5 fruit fly cellular contexts compared by ENCODE assay signal in the genomic region with DNA sequence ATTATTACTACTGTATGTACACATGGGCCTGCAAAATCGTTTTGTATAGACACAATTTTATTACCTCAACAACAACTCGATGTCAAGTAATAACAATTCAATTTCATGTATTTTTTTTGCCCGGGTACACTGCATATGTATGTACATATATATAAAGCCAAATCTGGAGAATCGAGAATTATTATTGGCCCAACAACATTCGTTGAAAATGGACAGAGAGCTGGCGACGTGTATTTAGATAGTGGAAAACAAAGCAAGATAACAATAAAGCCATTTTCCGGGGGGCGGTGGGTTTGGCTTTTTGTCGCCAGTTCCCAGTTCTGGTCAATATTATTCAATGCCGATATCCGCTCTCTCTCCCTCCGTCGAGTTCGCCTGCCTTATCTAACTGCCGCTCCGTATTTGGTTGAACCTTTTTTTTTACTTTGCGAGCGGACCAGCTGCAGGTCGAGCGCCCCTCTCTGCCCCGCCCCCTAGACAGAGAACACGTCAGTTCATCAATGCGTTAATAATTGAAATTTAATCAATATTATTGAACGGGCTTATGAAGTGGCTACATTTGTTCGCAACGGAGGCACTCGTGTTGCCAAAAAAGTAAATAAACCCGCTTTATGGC.
TF ChIP-seq lines count a peak whose summit lies in the region.

No protein-coding gene starts in this region.

- no peak for TF ChIP-seq CTCF in whole organism, embryonic (GFP tag; optimal IDR thresholded peaks at IDR 0.05; lab: Kevin White, UChicago)

TF ChIP-seq in whole organism, 6 proteins besides CTCF, POLR2A, EP300 and RAD21:
- TF ChIP-seq pan (optimal IDR thresholded peaks at IDR 0.05; lab: Kevin White, UChicago) (peak; percentile 31), psq (optimal IDR thresholded peaks at IDR 0.05; lab: Kevin White, UChicago) (no peak)

TF ChIP-seq in whole organism, adult, 20 proteins besides CTCF, POLR2A, EP300 and RAD21:
- TF ChIP-seq CG1620 (GFP tag; optimal IDR thresholded peaks at IDR 0.05; lab: Kevin White, UChicago) (no peak), CG7101 (tag; optimal IDR thresholded peaks at IDR 0.05; lab: Kevin White, UChicago) (no peak), bab1 (GFP tag; optimal IDR thresholded peaks at IDR 0.05; lab: Kevin White, UChicago) (no peak), Crg-1 (GFP tag; optimal IDR thresholded peaks at IDR 0.05; lab: Kevin White, UChicago) (no peak), CG33017 (tag; optimal IDR thresholded peaks at IDR 0.05; lab: Kevin White, UChicago) (no peak), toe (GFP tag; optimal IDR thresholded peaks at IDR 0.05; lab: Kevin White, UChicago) (no peak), Hr96 (GFP tag; optimal IDR thresholded peaks at IDR 0.05; lab: Kevin White, UChicago) (no peak), CG12768 (GFP tag; optimal IDR thresholded peaks at IDR 0.05; lab: Kevin White, UChicago) (peak; percentile 54), CG11617 (GFP tag; optimal IDR thresholded peaks at IDR 0.05; lab: Kevin White, UChicago) (no peak), tj (GFP tag; optimal IDR thresholded peaks at IDR 0.05; lab: Kevin White, UChicago) (no peak), Clk (GFP tag; optimal IDR thresholded peaks at IDR 0.05; lab: Kevin White, UChicago) (no peak), CG5204 (GFP tag; optimal IDR thresholded peaks at IDR 0.05; lab: Kevin White, UChicago) (no peak), cic (GFP tag; optimal IDR thresholded peaks at IDR 0.05; lab: Kevin White, UChicago) (peak; percentile 89), cnc (optimal IDR thresholded peaks at IDR 0.05; lab: Kevin White, UChicago) (no peak), ovo (GFP tag; optimal IDR thresholded peaks at IDR 0.05; lab: Kevin White, UChicago) (peak; percentile 17), kay (GFP tag; lab: Kevin White, UChicago; ENCODE audit: borderline replicate concordance) (peak; percentile 97), Mnt (GFP tag; optimal IDR thresholded peaks at IDR 0.05; lab: Kevin White, UChicago) (peak; percentile 56), pad (GFP tag; optimal IDR thresholded peaks at IDR 0.05; lab: Kevin White, UChicago) (no peak), CG7045 (GFP tag; optimal IDR thresholded peaks at IDR 0.05; lab: Kevin White, UChicago) (peak; percentile 30), CG14711 (tag; optimal IDR thresholded peaks at IDR 0.05; lab: Kevin White, UChicago) (no peak)

TF ChIP-seq in whole organism, embryonic, 481 proteins besides CTCF, POLR2A, EP300 and RAD21 (continues in another document):
- peak; percentile 26 for TF ChIP-seq Xbp1 (GFP tag; optimal IDR thresholded peaks at IDR 0.05; lab: Kevin White, UChicago)
- no peak for TF ChIP-seq chif (GFP tag; optimal IDR thresholded peaks at IDR 0.05; lab: Kevin White, UChicago)
- 0 out of 3 replicates have a peak, but pooled peaks have one; percentile 6 for TF ChIP-seq CG17361 (GFP tag; IDR thresholded peaks at IDR 0.05; lab: Robert Waterston, UW)
- peak; percentile 72 for TF ChIP-seq sug (tag; optimal IDR thresholded peaks at IDR 0.05; lab: Kevin White, UChicago)
- TF ChIP-seq CG11456 (GFP tag; IDR thresholded peaks at IDR 0.05; lab: Robert Waterston, UW): no peak
- TF ChIP-seq CG15073 (GFP tag; optimal IDR thresholded peaks at IDR 0.05; lab: Kevin White, UChicago): no peak
- TF ChIP-seq Bgb (GFP tag; IDR thresholded peaks at IDR 0.05; lab: Robert Waterston, UW; ENCODE audit: partially characterized antibody): 0 out of 2 replicates have a peak, but pooled peaks have one; percentile 7
- TF ChIP-seq chinmo (GFP tag; IDR thresholded peaks at IDR 0.05; lab: Robert Waterston, UW; ENCODE audit: partially characterized antibody): peak; percentile 81; the same call in 2 of the 4 replicates
- peak; percentile 21 for TF ChIP-seq CG2120 (GFP tag; optimal IDR thresholded peaks at IDR 0.05; lab: Kevin White, UChicago)
- TF ChIP-seq Hmr (GFP tag; optimal IDR thresholded peaks at IDR 0.05; lab: Kevin White, UChicago): no peak
- TF ChIP-seq GATAe (GFP tag; conservative IDR thresholded peaks at IDR 0.05; lab: Robert Waterston, UW): peak; percentile 56; the same call in 1 of the 2 replicates
- peak; percentile 88 for TF ChIP-seq crol (GFP tag; IDR thresholded peaks at IDR 0.05; lab: Robert Waterston, UW)
- TF ChIP-seq CG11504 (tag; optimal IDR thresholded peaks at IDR 0.05; lab: Kevin White, UChicago): peak; percentile 56
- peak; percentile 25 for TF ChIP-seq Hey (tag; optimal IDR thresholded peaks at IDR 0.05; lab: Kevin White, UChicago)
- peak; percentile 2 for TF ChIP-seq CG7987 (GFP tag; optimal IDR thresholded peaks at IDR 0.05; lab: Kevin White, UChicago)
- peak in 1 of 2 experiments; percentile 27 for TF ChIP-seq Hr78 (GFP tag; optimal IDR thresholded peaks at IDR 0.05; lab: Kevin White, UChicago)
- TF ChIP-seq CG10431 (GFP tag; optimal IDR thresholded peaks at IDR 0.05; lab: Kevin White, UChicago): peak; percentile 23
- TF ChIP-seq CG18599 (GFP tag; optimal IDR thresholded peaks at IDR 0.05; lab: Kevin White, UChicago): peak; percentile 12
- TF ChIP-seq Doc2 (GFP tag; IDR thresholded peaks at IDR 0.05; lab: Robert Waterston, UW): no peak
- peak; percentile 99 for TF ChIP-seq exex (tag; optimal IDR thresholded peaks at IDR 0.05; lab: Kevin White, UChicago)

TF ChIP-seq in whole organism, prepupa, 60 proteins besides CTCF, POLR2A, EP300 and RAD21:
- TF ChIP-seq svp (GFP tag; lab: Kevin White, UChicago) (peak; percentile 81), vri (GFP tag; optimal IDR thresholded peaks at IDR 0.05; lab: Kevin White, UChicago) (peak; percentile 100), Eip78C (GFP tag; lab: Kevin White, UChicago) (peak; percentile 65), OdsH (GFP tag; optimal IDR thresholded peaks at IDR 0.05; lab: Kevin White, UChicago) (no peak), CG6163 (GFP tag; IDR thresholded peaks at IDR 0.05; lab: Robert Waterston, UW) (0 out of 3 replicates have a peak, but pooled peaks have one; percentile 39), CG31627 (GFP tag; optimal IDR thresholded peaks at IDR 0.05; lab: Kevin White, UChicago) (no peak), fkh (GFP tag; optimal IDR thresholded peaks at IDR 0.05; lab: Kevin White, UChicago) (peak; percentile 37)

TF ChIP-seq in whole organism, wandering third instar larva, 38 proteins besides CTCF, POLR2A, EP300 and RAD21:
- TF ChIP-seq Jra (GFP tag; optimal IDR thresholded peaks at IDR 0.05; lab: Kevin White, UChicago) (no peak), h (GFP tag; optimal IDR thresholded peaks at IDR 0.05; lab: Kevin White, UChicago) (peak; percentile 50), dl (GFP tag; optimal IDR thresholded peaks at IDR 0.05; lab: Kevin White, UChicago; ENCODE audit: insufficient read depth in 1 of 2, partially characterized antibody in 2 of 2) (no peak), fru (GFP tag; optimal IDR thresholded peaks at IDR 0.05; lab: Kevin White, UChicago) (peak; percentile 46), Dfd (GFP tag; optimal IDR thresholded peaks at IDR 0.05; lab: Kevin White, UChicago) (no peak), jim (GFP tag; optimal IDR thresholded peaks at IDR 0.05; lab: Kevin White, UChicago) (peak; percentile 95), rgr (GFP tag; optimal IDR thresholded peaks at IDR 0.05; lab: Kevin White, UChicago) (no peak), foxo (GFP tag; optimal IDR thresholded peaks at IDR 0.05; lab: Kevin White, UChicago) (peak in 1 of 2 experiments; percentile 0), Rel (GFP tag; optimal IDR thresholded peaks at IDR 0.05; lab: Kevin White, UChicago) (no peak), Rel (tag; optimal IDR thresholded peaks at IDR 0.05; lab: Kevin White, UChicago) (no peak), dsf (GFP tag; optimal IDR thresholded peaks at IDR 0.05; lab: Kevin White, UChicago; ENCODE audit: borderline replicate concordance) (no peak), Abd-B (GFP tag; optimal IDR thresholded peaks at IDR 0.05; lab: Kevin White, UChicago) (no peak), Hnf4 (GFP tag; optimal IDR thresholded peaks at IDR 0.05; lab: Kevin White, UChicago) (no peak), brk (GFP tag; optimal IDR thresholded peaks at IDR 0.05; lab: Kevin White, UChicago) (no peak), br (GFP tag; optimal IDR thresholded peaks at IDR 0.05; lab: Kevin White, UChicago) (no peak), Dif (GFP tag; optimal IDR thresholded peaks at IDR 0.05; lab: Kevin White, UChicago; ENCODE audit: partially characterized antibody) (peak; percentile 31)
